Worm (Caenorhabditis elegans) whole organism, late embryonic: Measurements from ENCODE around the gene R07E3.1.

ENCODE experiments used
- K09A11.1 ChIP-seq: sonication (generic microtip); optimal IDR thresholded peaks from 2 replicates; lab custom pipeline; 2017; ENCODE audit warnings: antibody characterized with exemption, mild to moderate bottlenecking, missing genetic modification characterization, missing compliant biosample characterization; ENCODE audit not compliant: insufficient read depth
- ama-1 ChIP-seq: fragments of 150-350 bp; optimal IDR thresholded peaks from 2 replicates; lab custom pipeline; 2014
- ceh-24 ChIP-seq: sonication (generic microtip); optimal IDR thresholded peaks from 2 replicates; lab custom pipeline; 2016; ENCODE audit warnings: mild to moderate bottlenecking, missing genetic modification characterization, missing compliant biosample characterization
- ceh-45 ChIP-seq: fragments of 200-800 bp; sonication (Bioruptor generic); IDR thresholded peaks from 2 replicates; pipeline ENCODE4 v1.3.6; 2022; ENCODE audit warnings: missing genetic modification reagents, missing genetic modification characterization, missing compliant biosample characterization
- ceh-9 ChIP-seq: sonication (generic microtip); optimal IDR thresholded peaks from 2 replicates; lab custom pipeline; 2016; ENCODE audit warnings: mild to moderate bottlenecking, missing genetic modification characterization, inconsistent platforms, missing compliant biosample characterization
- dmd-4 ChIP-seq: sonication (generic microtip); optimal IDR thresholded peaks from 2 replicates; lab custom pipeline; 2016; ENCODE audit warnings: borderline replicate concordance, missing genetic modification characterization, missing compliant biosample characterization
- fkh-10 ChIP-seq: fragments of 150-350 bp; optimal IDR thresholded peaks from 2 replicates; lab custom pipeline; 2014; ENCODE audit warnings: missing biosample characterization, missing genetic modification reagents, missing genetic modification characterization
- hlh-15 ChIP-seq: sonication (generic microtip); optimal IDR thresholded peaks from 2 replicates; lab custom pipeline; 2016; ENCODE audit warnings: missing genetic modification characterization, missing compliant biosample characterization
- nhr-11 ChIP-seq: fragments of 150-350 bp; optimal IDR thresholded peaks from 2 replicates; lab custom pipeline; 2014; ENCODE audit warnings: missing biosample characterization, missing genetic modification characterization
- ref-2 ChIP-seq: sonication (generic microtip); optimal IDR thresholded peaks from 2 replicates; lab custom pipeline; 2016; ENCODE audit warnings: missing genetic modification characterization, missing compliant biosample characterization

ce11 chrX:10377663-10378062 is 36.7 kb upstream of the R07E3.1 start:
- TF ChIP-seq dmd-4 (tag; lab: Kevin White, UChicago): no peak
- TF ChIP-seq K09A11.1 (tag; lab: Kevin White, UChicago): peak; percentile 18
- TF ChIP-seq fkh-10 (GFP tag; lab: Kevin White, UChicago): no peak
- no peak for TF ChIP-seq nhr-11
- TF ChIP-seq ref-2 (tag; lab: Kevin White, UChicago): peak; percentile 53
- TF ChIP-seq ceh-9 (tag; lab: Kevin White, UChicago): no peak
- TF ChIP-seq ceh-45 (GFP tag; lab: Robert Waterston, UW): 0 out of 2 replicates have a peak, but pooled peaks have one; percentile 6
- no peak for TF ChIP-seq ceh-24 (tag; lab: Kevin White, UChicago)
- TF ChIP-seq hlh-15 (tag; lab: Kevin White, UChicago): no peak
- no peak for TF ChIP-seq ama-1 (lab: Kevin White, UChicago)
